Worm (Caenorhabditis elegans): ENCODE measurements around the gene str-260.

DNA sequence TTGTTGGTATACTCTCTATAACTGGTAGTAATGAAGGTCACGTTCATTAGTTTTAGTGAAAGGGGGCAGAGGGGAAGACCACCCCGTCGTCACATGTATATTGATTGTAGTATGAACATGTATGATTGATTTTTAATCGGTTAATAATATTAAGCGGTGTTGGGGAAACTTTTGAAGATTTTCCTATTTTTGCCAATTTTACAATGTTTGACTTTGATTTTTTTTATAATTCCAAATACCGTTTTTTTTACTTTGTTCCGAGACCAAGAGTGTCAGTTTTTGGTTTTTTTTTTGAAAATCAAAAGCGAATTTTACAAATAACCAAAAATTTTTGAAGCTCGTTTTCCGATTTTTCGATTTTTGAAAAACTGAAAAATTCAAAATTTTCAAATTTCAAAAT is 8.3 kb downstream of the str-260 start, which contains the start of gene nhr-221:
- TF ChIP-seq lin-13 (tag; optimal IDR thresholded peaks at IDR 0.05): no peak
- TF ChIP-seq elt-3 (tag; optimal IDR thresholded peaks at IDR 0.05): no peak
- no peak for TF ChIP-seq unc-62 (GFP tag; optimal IDR thresholded peaks at IDR 0.05)
- TF ChIP-seq ceh-83 (GFP tag; optimal IDR thresholded peaks at IDR 0.05): no peak
- TF ChIP-seq pha-4 (tag; optimal IDR thresholded peaks at IDR 0.05): no peak
- TF ChIP-seq elt-1 (tag; optimal IDR thresholded peaks at IDR 0.05; ENCODE audit: borderline replicate concordance, insufficient read depth): no peak

All from whole organism, mixed stage, embryonic.